Worm (Caenorhabditis elegans): ENCODE data around the gene W02B12.12.

DNA sequence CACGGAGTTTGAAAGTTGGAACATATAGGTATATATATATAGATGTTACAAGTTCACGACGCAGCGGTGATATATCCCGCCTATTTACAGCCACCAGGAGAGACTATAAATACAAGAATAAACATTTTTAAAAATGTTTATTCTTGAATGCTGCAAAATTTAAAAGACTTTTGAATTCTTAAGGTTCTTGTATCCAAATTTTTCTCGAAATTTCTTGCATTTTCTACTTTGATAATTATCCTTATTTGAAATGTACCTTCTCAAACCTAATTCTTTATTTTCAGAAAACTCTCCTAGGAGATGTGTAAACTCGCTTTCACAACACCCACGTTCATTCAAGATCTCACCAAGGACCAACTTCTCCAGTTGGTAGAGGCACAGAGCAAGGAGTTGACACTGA is 47.4 kb downstream of the W02B12.12 start, which contains the start of gene C05D12.4:
- TF ChIP-seq mep-1 (tag; optimal IDR thresholded peaks at IDR 0.05) (no peak), nhr-28 (tag; optimal IDR thresholded peaks at IDR 0.05) (no peak), unc-62 (GFP tag; optimal IDR thresholded peaks at IDR 0.05) (no peak), unc-39 (tag; optimal IDR thresholded peaks at IDR 0.05) (no peak), elt-3 (tag; optimal IDR thresholded peaks at IDR 0.05) (no peak), tbx-8 (GFP tag; optimal IDR thresholded peaks at IDR 0.05) (no peak), ham-2 (GFP tag; optimal IDR thresholded peaks at IDR 0.05) (no peak), M03D4.4 (tag; optimal IDR thresholded peaks at IDR 0.05) (no peak), ztf-11 (tag; optimal IDR thresholded peaks at IDR 0.05) (no peak), nhr-76 (tag; optimal IDR thresholded peaks at IDR 0.05) (no peak)

Measured in whole organism, mixed stage, embryonic.